Fruit fly (Drosophila melanogaster): Measurements from ENCODE around the gene nop5.

Gene nop5

DNA sequence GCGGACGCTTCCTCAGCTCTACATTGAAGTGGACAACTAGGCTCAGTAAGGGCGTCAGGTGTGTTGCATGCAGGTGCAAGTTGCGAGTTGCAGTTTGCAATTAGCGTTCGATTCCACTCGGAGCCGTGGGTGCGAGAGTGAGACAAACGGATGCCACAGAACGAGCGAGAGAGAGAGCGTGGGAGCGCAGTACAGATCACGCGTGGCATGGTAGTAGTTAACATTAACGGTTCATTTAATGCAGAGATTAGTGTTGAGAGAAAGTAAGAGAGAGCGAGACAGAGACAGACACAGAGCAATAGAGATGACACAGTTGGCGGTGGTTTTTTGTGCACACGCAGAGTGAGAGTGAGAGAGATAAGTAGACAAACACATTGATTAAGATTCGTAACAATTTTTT is 21.2 kb upstream of the nop5 start:
- no peak for TF ChIP-seq Pif1A (GFP tag; optimal IDR thresholded peaks at IDR 0.05)
- TF ChIP-seq CG8159 (tag; optimal IDR thresholded peaks at IDR 0.05) = no peak
- peak; percentile 7; the same call in 1 of the 2 replicates for TF ChIP-seq CG32121 (GFP tag; IDR thresholded peaks at IDR 0.05)
- TF ChIP-seq gl (tag; optimal IDR thresholded peaks at IDR 0.05) = no peak
- no peak for TF ChIP-seq fd96Ca (GFP tag; IDR thresholded peaks at IDR 0.05)
- TF ChIP-seq CG9948 (tag; optimal IDR thresholded peaks at IDR 0.05) = no peak
- no peak for TF ChIP-seq rn (GFP tag; IDR thresholded peaks at IDR 0.05)

DNA sequence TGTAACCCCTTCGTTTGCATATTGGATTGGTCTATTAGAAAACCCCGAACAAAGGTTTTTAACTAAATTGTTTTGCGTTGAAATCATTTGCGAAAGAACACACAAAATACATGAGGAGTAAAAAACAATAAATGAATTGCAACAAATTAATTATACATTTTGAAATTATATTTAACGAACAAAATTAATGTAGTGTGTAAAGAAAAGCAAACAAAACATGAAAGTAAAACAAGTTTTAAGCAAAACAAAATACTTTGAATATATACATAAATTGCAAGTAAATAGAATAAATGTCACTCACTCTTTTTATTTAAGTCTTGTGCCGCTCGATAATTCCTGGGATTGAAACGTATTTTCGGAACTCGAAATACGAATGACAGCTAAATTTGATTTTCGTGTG is 13.3 kb upstream of the nop5 start, which contains the start of gene CG43232:
Gene CG43232 (plus strand): TSS at position 301 of the 400 bp plus-strand sequence.
- no peak for TF ChIP-seq CG4496 (GFP tag; IDR thresholded peaks at IDR 0.05)
- TF ChIP-seq CG32121 (GFP tag; IDR thresholded peaks at IDR 0.05) = no peak
- no peak for TF ChIP-seq Pif1A (GFP tag; optimal IDR thresholded peaks at IDR 0.05)
- TF ChIP-seq Snoo (tag; optimal IDR thresholded peaks at IDR 0.05) = no peak
- TF ChIP-seq Ets98B (GFP tag; IDR thresholded peaks at IDR 0.05) = no peak
- TF ChIP-seq EcR (GFP tag; optimal IDR thresholded peaks at IDR 0.05) = no peak
- TF ChIP-seq rn (GFP tag; IDR thresholded peaks at IDR 0.05) = no peak
- TF ChIP-seq CG15710 (tag; optimal IDR thresholded peaks at IDR 0.05) = no peak
- TF ChIP-seq Pif1B (GFP tag; optimal IDR thresholded peaks at IDR 0.05) = no peak

DNA sequence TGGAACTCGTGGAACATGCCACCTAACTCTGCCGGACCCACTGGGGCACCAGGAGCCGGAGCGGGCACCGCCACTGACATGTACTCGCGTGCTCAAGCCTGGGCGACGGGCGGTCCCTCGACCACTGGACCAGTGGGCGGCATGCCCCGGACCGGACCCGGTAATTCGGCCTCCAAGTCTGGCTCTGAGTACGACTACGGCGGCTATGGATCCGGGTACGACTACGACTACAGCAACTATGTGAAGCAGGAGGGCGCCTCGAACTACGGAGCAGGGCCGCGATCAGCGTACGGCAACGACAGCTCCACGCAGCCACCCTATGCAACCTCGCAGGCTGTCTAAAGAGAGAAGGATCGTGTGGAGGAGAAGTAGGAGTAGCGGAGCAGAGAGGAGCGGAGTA is 6.6 kb upstream of the nop5 start:
- TF ChIP-seq Pif1B (GFP tag; optimal IDR thresholded peaks at IDR 0.05) (no peak), fd96Ca (GFP tag; IDR thresholded peaks at IDR 0.05) (no peak), CG9948 (tag; optimal IDR thresholded peaks at IDR 0.05) (no peak), CG34367 (tag; optimal IDR thresholded peaks at IDR 0.05) (no peak), Pif1A (GFP tag; optimal IDR thresholded peaks at IDR 0.05) (no peak), CG17806 (tag; optimal IDR thresholded peaks at IDR 0.05) (no peak), CG14655 (GFP tag; optimal IDR thresholded peaks at IDR 0.05) (no peak), CG10348 (GFP tag; IDR thresholded peaks at IDR 0.05) (no peak), gl (tag; optimal IDR thresholded peaks at IDR 0.05) (no peak), D1 (tag; optimal IDR thresholded peaks at IDR 0.05) (no peak), Snoo (tag; optimal IDR thresholded peaks at IDR 0.05) (no peak), EcR (GFP tag; optimal IDR thresholded peaks at IDR 0.05) (no peak), CG8159 (tag; optimal IDR thresholded peaks at IDR 0.05) (no peak), CG32121 (GFP tag; IDR thresholded peaks at IDR 0.05) (no peak), rn (GFP tag; IDR thresholded peaks at IDR 0.05) (no peak), Ets98B (GFP tag; IDR thresholded peaks at IDR 0.05) (no peak), CG13204 (GFP tag; optimal IDR thresholded peaks at IDR 0.05) (no peak)

DNA sequence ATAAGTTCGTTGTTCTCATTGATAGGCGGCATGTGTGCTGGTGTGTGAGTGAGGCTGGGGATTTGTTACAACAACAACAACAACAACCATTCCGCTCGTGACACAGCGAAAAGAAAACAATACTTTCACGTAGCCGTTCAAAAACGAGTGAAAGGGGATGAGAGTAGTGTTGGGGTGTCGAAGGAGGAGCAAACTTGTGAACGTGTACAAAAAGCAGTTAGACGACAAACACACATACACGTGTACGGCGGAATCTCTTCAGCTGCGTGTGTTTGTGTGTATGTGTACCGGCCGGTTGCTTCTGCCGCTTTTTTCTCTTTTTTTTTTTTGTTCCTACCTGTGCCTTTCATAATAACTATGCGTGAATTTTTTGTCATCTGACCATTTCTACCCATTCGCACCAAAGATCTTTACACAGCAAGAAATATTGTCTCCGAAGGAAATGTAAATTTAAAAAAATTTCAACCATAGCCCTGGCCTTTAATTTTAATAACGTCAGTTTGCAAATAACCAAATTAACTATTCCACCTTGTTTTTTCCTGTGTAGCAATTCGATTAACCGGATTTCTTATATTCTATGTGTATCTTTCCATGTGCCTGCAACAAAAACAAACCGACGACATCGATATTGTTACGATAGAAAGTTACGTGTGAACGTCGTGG is 3.7 kb upstream of the nop5 start:
- peak; percentile 85 for TF ChIP-seq Pif1A (GFP tag; optimal IDR thresholded peaks at IDR 0.05)
- TF ChIP-seq CG14655 (GFP tag; optimal IDR thresholded peaks at IDR 0.05) = no peak
- TF ChIP-seq CG4496 (GFP tag; IDR thresholded peaks at IDR 0.05) = peak; percentile 91; the same call in 1 of the 3 replicates
- no peak; the same call in 1 of the 2 replicates for TF ChIP-seq rn (GFP tag; IDR thresholded peaks at IDR 0.05)
- peak; percentile 82 for TF ChIP-seq CG34367 (tag; optimal IDR thresholded peaks at IDR 0.05)
- TF ChIP-seq CG9948 (tag; optimal IDR thresholded peaks at IDR 0.05) = peak; percentile 80
- TF ChIP-seq CG8301 (tag; optimal IDR thresholded peaks at IDR 0.05) = peak; percentile 88
- TF ChIP-seq Snoo (tag; optimal IDR thresholded peaks at IDR 0.05) = peak; percentile 49
- TF ChIP-seq fd96Ca (GFP tag; IDR thresholded peaks at IDR 0.05) = no peak
- TF ChIP-seq EcR (GFP tag; optimal IDR thresholded peaks at IDR 0.05) = peak; percentile 81
- peak; percentile 39 for TF ChIP-seq gl (tag; optimal IDR thresholded peaks at IDR 0.05)
- TF ChIP-seq Pif1B (GFP tag; optimal IDR thresholded peaks at IDR 0.05) = peak; percentile 87
- TF ChIP-seq CG10348 (GFP tag; IDR thresholded peaks at IDR 0.05) = no peak
- TF ChIP-seq CG12605 (GFP tag; IDR thresholded peaks at IDR 0.05) = no peak; the same call in 1 of the 2 replicates
- no peak for TF ChIP-seq D1 (tag; optimal IDR thresholded peaks at IDR 0.05)
- TF ChIP-seq Ets98B (GFP tag; IDR thresholded peaks at IDR 0.05) = peak; percentile 90
- peak; percentile 81 for TF ChIP-seq CG32121 (GFP tag; IDR thresholded peaks at IDR 0.05)
- peak; percentile 83 for TF ChIP-seq CG17806 (tag; optimal IDR thresholded peaks at IDR 0.05)
- TF ChIP-seq CG15710 (tag; optimal IDR thresholded peaks at IDR 0.05) = peak; percentile 74
- TF ChIP-seq CG8159 (tag; optimal IDR thresholded peaks at IDR 0.05) = peak; percentile 82
- no peak for TF ChIP-seq CG13204 (GFP tag; optimal IDR thresholded peaks at IDR 0.05)

DNA sequence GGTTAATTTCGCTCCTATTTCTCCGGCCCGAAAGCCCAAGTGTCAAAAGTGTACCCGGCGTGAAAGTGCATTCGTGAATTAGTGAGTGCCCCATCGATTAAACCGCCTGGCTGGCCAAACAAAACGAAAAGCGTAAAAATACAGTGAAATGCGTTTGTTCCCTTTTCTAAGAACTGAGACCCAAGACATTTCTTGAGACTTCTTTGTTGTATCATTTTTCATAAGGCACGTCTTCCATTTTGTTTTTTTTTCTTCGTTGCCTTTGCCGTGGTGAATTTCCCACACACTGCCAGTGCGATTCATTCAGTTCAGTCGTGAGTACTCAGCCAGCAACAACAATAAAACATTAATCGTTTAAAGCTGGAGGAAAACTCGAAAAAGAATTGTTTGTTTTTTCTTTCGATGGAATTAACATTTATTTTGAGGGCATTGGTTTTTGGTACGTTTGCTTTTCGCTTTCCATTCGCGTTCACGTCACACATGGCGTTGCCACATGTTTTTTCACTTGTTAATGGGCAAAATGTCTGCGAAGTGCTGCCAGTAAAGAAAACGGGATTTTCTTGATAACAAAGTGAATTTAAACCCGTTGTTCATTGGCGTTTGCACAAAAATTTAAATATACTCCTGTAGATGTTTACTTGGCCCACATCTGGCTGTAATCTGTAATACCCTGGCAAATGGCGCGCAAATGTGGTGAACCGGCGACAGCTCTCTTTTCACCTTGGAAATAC is 3.0 kb upstream of the nop5 start:
- no peak for TF ChIP-seq CG34367 (tag; optimal IDR thresholded peaks at IDR 0.05)
- TF ChIP-seq CG13204 (GFP tag; optimal IDR thresholded peaks at IDR 0.05) = no peak
- no peak for TF ChIP-seq CG32121 (GFP tag; IDR thresholded peaks at IDR 0.05)
- peak; percentile 29 for TF ChIP-seq CG8159 (tag; optimal IDR thresholded peaks at IDR 0.05)
- TF ChIP-seq fd96Ca (GFP tag; IDR thresholded peaks at IDR 0.05) = no peak
- TF ChIP-seq CG8301 (tag; optimal IDR thresholded peaks at IDR 0.05) = peak; percentile 14
- no peak for TF ChIP-seq CG17806 (tag; optimal IDR thresholded peaks at IDR 0.05)
- TF ChIP-seq Ets98B (GFP tag; IDR thresholded peaks at IDR 0.05) = no peak
- TF ChIP-seq D1 (tag; optimal IDR thresholded peaks at IDR 0.05) = no peak
- peak; percentile 96 for TF ChIP-seq EcR (GFP tag; optimal IDR thresholded peaks at IDR 0.05)
- TF ChIP-seq CG14655 (GFP tag; optimal IDR thresholded peaks at IDR 0.05) = no peak
- TF ChIP-seq CG9948 (tag; optimal IDR thresholded peaks at IDR 0.05) = no peak
- TF ChIP-seq Pif1A (GFP tag; optimal IDR thresholded peaks at IDR 0.05) = no peak
- no peak for TF ChIP-seq CG10348 (GFP tag; IDR thresholded peaks at IDR 0.05)
- TF ChIP-seq gl (tag; optimal IDR thresholded peaks at IDR 0.05) = peak; percentile 10
- peak; percentile 3 for TF ChIP-seq Pif1B (GFP tag; optimal IDR thresholded peaks at IDR 0.05)
- TF ChIP-seq Snoo (tag; optimal IDR thresholded peaks at IDR 0.05) = no peak
- 0 out of 3 replicates have a peak, but pooled peaks have one; percentile 18 for TF ChIP-seq CG4496 (GFP tag; IDR thresholded peaks at IDR 0.05)
- no peak for TF ChIP-seq CG15710 (tag; optimal IDR thresholded peaks at IDR 0.05)
- TF ChIP-seq rn (GFP tag; IDR thresholded peaks at IDR 0.05) = no peak
- peak; percentile 48; the same call in 1 of the 2 replicates for TF ChIP-seq CG12605 (GFP tag; IDR thresholded peaks at IDR 0.05)
